Fruit fly (Drosophila melanogaster): ENCODE results near the gene Taf10.

The Taf10 gene

dm6 chr2L:2799909-2800478 lies 32.3 kb downstream of the Taf10 start, which contains the start of gene Syt1 (continued):
- TF ChIP-seq fd85E (GFP tag; optimal IDR thresholded peaks at IDR 0.05) (no peak), CG3919 (GFP tag; optimal IDR thresholded peaks at IDR 0.05) (no peak), Eip78C (GFP tag) (peak; percentile 66), esn (GFP tag; optimal IDR thresholded peaks at IDR 0.05) (no peak), dsx (GFP tag; optimal IDR thresholded peaks at IDR 0.05; ENCODE audit: poor library complexity, severe bottlenecking) (peak; percentile 28), CG11294 (GFP tag; IDR thresholded peaks at IDR 0.05) (no peak), dac (GFP tag; optimal IDR thresholded peaks at IDR 0.05) (no peak), svp (GFP tag) (peak; percentile 28), lz (GFP tag; optimal IDR thresholded peaks at IDR 0.05) (no peak), spab (GFP tag; optimal IDR thresholded peaks at IDR 0.05) (no peak), CG6808 (GFP tag; optimal IDR thresholded peaks at IDR 0.05) (no peak), Hr39 (GFP tag; optimal IDR thresholded peaks at IDR 0.05) (no peak), CG7368 (GFP tag; optimal IDR thresholded peaks at IDR 0.05) (no peak), CG34406 (GFP tag; optimal IDR thresholded peaks at IDR 0.05) (no peak), CG15336 (GFP tag; IDR thresholded peaks at IDR 0.05) (peak; percentile 18; the same call in 1 of the 2 replicates), Ets96B (tag; optimal IDR thresholded peaks at IDR 0.05) (no peak), CG1621 (tag; optimal IDR thresholded peaks at IDR 0.05) (no peak), CG10631 (GFP tag; optimal IDR thresholded peaks at IDR 0.05) (no peak), topi (GFP tag; optimal IDR thresholded peaks at IDR 0.05) (no peak), CG11902 (GFP tag; optimal IDR thresholded peaks at IDR 0.05) (no peak), Sox14 (GFP tag; optimal IDR thresholded peaks at IDR 0.05) (no peak), CG9139 (GFP tag; optimal IDR thresholded peaks at IDR 0.05) (no peak), salr (GFP tag; optimal IDR thresholded peaks at IDR 0.05) (no peak), Hr4 (GFP tag; optimal IDR thresholded peaks at IDR 0.05) (peak; percentile 8), achi (GFP tag; optimal IDR thresholded peaks at IDR 0.05) (no peak), Smox (GFP tag; optimal IDR thresholded peaks at IDR 0.05) (no peak), vri (GFP tag; optimal IDR thresholded peaks at IDR 0.05) (no peak), fd59A (GFP tag; optimal IDR thresholded peaks at IDR 0.05) (no peak), CG4318 (GFP tag; optimal IDR thresholded peaks at IDR 0.05) (no peak)

- TF ChIP-seq svp (GFP tag), result peak; percentile 91
- TF ChIP-seq eg (GFP tag; IDR thresholded peaks at IDR 0.05), result no peak
These were observed 33.5 kb downstream of the Taf10 start for dm6 chr2L:2800956-2801776.

- peak; percentile 16 for TF ChIP-seq CG3032 (tag; optimal IDR thresholded peaks at IDR 0.05)
- no peak for TF ChIP-seq salr (GFP tag; optimal IDR thresholded peaks at IDR 0.05)
- TF ChIP-seq Met (GFP tag; optimal IDR thresholded peaks at IDR 0.05), result no peak
- TF ChIP-seq vri (GFP tag; optimal IDR thresholded peaks at IDR 0.05), result no peak
- TF ChIP-seq fkh (GFP tag; optimal IDR thresholded peaks at IDR 0.05), result no peak
- no peak for TF ChIP-seq CG8319 (GFP tag; optimal IDR thresholded peaks at IDR 0.05)
- TF ChIP-seq dac (GFP tag; optimal IDR thresholded peaks at IDR 0.05), result no peak
- no peak for TF ChIP-seq fd59A (GFP tag; optimal IDR thresholded peaks at IDR 0.05)
- peak; percentile 90 to 91 for TF ChIP-seq ss (GFP tag; optimal IDR thresholded peaks at IDR 0.05)
- no peak; the same call in 2 of the 3 replicates for TF ChIP-seq CG6163 (GFP tag; IDR thresholded peaks at IDR 0.05)
- TF ChIP-seq CG6854 (GFP tag; optimal IDR thresholded peaks at IDR 0.05), result peak; percentile 32
- no peak for TF ChIP-seq CG11294 (GFP tag; IDR thresholded peaks at IDR 0.05)
- TF ChIP-seq svp (GFP tag), result peak; percentile 10
- peak; percentile 76 for TF ChIP-seq Eip78C (GFP tag)
- no peak for TF ChIP-seq OdsH (GFP tag; optimal IDR thresholded peaks at IDR 0.05)
- TF ChIP-seq topi (GFP tag; optimal IDR thresholded peaks at IDR 0.05), result no peak
- TF ChIP-seq CG15336 (GFP tag; IDR thresholded peaks at IDR 0.05), result peak; percentile 43
- peak; percentile 33 for TF ChIP-seq Ets96B (tag; optimal IDR thresholded peaks at IDR 0.05)
- TF ChIP-seq net (GFP tag; optimal IDR thresholded peaks at IDR 0.05), result peak; percentile 38
- TF ChIP-seq CG8632 (GFP tag; optimal IDR thresholded peaks at IDR 0.05), result no peak
- TF ChIP-seq CG3919 (GFP tag; optimal IDR thresholded peaks at IDR 0.05), result peak; percentile 43
- no peak for TF ChIP-seq cyc (GFP tag; optimal IDR thresholded peaks at IDR 0.05)
- no peak for TF ChIP-seq CG31627 (GFP tag; optimal IDR thresholded peaks at IDR 0.05)
- TF ChIP-seq CG8119 (GFP tag; IDR thresholded peaks at IDR 0.05), result peak; percentile 59; the same call in 2 of the 3 replicates
- peak; percentile 73 for TF ChIP-seq spab (GFP tag; optimal IDR thresholded peaks at IDR 0.05)
- TF ChIP-seq Gug (GFP tag; IDR thresholded peaks at IDR 0.05), result no peak
- no peak for TF ChIP-seq Eip93F (GFP tag; optimal IDR thresholded peaks at IDR 0.05)
- TF ChIP-seq eg (GFP tag; IDR thresholded peaks at IDR 0.05), result 0 out of 3 replicates have a peak, but pooled peaks have one; percentile 37
- no peak for TF ChIP-seq Hr39 (GFP tag; optimal IDR thresholded peaks at IDR 0.05)
These were observed 34.8 kb downstream of the Taf10 start for dm6 chr2L:2802527-2802926.
